Fruit fly (Drosophila melanogaster) whole organism, pupa: Measurements from ENCODE around the gene CG14109.

Source experiments
- CG10348 ChIP-seq: fragments of 200-800 bp; sonication (Bioruptor generic); IDR thresholded peaks from 2 replicates; pipeline ENCODE4 v1.3.6; 2022; ENCODE audit warnings: missing biosample characterization, missing genetic modification characterization
- CG15710 ChIP-seq: fragments of 200-800 bp; sonication (Bioruptor generic); optimal IDR thresholded peaks from 2 replicates; lab custom pipeline; 2018; ENCODE audit warnings: missing biosample characterization, mild to moderate bottlenecking, missing genetic modification characterization, moderate library complexity
- CG17806 ChIP-seq: fragments of 200-800 bp; sonication (Bioruptor generic); optimal IDR thresholded peaks from 2 replicates; lab custom pipeline; 2018; ENCODE audit warnings: missing biosample characterization, mild to moderate bottlenecking, missing genetic modification characterization, moderate library complexity
- CG32121 ChIP-seq: fragments of 200-800 bp; sonication (Bioruptor generic); IDR thresholded peaks from 2 replicates; pipeline ENCODE4 v1.3.6; 2022; ENCODE audit warnings: missing biosample characterization, missing genetic modification characterization
- CG34367 ChIP-seq: fragments of 200-800 bp; sonication (Bioruptor generic); optimal IDR thresholded peaks from 2 replicates; lab custom pipeline; 2018; ENCODE audit warnings: missing biosample characterization, mild to moderate bottlenecking, missing genetic modification characterization
- CG4496 ChIP-seq: fragments of 200-800 bp; sonication (Bioruptor generic); IDR thresholded peaks from 3 replicates; pipeline ENCODE4 v1.3.6; 2022; ENCODE audit warnings: missing biosample characterization, missing genetic modification characterization
- CG9948 ChIP-seq: fragments of 200-800 bp; sonication (Bioruptor generic); optimal IDR thresholded peaks from 2 replicates; lab custom pipeline; 2018; ENCODE audit warnings: missing biosample characterization, mild to moderate bottlenecking, missing genetic modification characterization, moderate library complexity
- D1 ChIP-seq: fragments of 200-800 bp; sonication (Bioruptor generic); optimal IDR thresholded peaks from 2 replicates; lab custom pipeline; 2018; ENCODE audit warnings: missing biosample characterization, mild to moderate bottlenecking, missing genetic modification characterization, moderate library complexity
- EcR ChIP-seq: fragments of 200-800 bp; sonication (Bioruptor generic); optimal IDR thresholded peaks from 3 replicates; lab custom pipeline; 2019; ENCODE audit warnings: missing biosample characterization, missing genetic modification characterization, mild to moderate bottlenecking, moderate library complexity, missing genetic modification reagents
- Pif1A ChIP-seq: fragments of 200-800 bp; sonication (Bioruptor generic); optimal IDR thresholded peaks from 3 replicates; lab custom pipeline; 2016; ENCODE audit warnings: missing biosample characterization, missing genetic modification characterization
- Snoo ChIP-seq: fragments of 200-800 bp; sonication (Bioruptor generic); optimal IDR thresholded peaks from 3 replicates; lab custom pipeline; 2017; ENCODE audit warnings: missing biosample characterization, mild to moderate bottlenecking, missing genetic modification characterization, inconsistent platforms
- fd96Ca ChIP-seq: fragments of 200-800 bp; sonication (Bioruptor generic); IDR thresholded peaks from 3 replicates; pipeline ENCODE4 v1.3.6; 2022; ENCODE audit warnings: missing biosample characterization, missing genetic modification characterization
- gl ChIP-seq: fragments of 200-800 bp; sonication (Bioruptor generic); optimal IDR thresholded peaks from 2 replicates; lab custom pipeline; 2018; ENCODE audit warnings: missing biosample characterization, mild to moderate bottlenecking, missing genetic modification characterization

DNA sequence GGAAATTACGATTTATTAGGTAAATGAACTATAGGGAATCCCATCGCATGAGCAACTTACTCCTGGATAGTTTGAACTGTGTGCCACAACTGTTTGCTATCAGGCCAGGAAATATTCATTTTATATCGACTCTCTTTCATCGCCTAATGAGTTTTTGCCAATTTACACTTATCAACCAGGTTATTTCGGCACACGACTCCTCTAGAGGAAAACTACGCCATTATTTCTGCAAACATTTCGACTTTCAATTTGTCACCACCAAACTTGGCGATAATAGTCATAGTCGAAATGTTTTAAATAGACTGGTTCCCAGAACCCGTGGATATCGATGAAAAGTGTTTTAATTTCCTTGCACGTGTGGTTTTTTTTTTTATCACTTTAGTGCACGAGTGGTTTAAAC is 3.7 kb upstream of the CG14109 start, which contains the start of gene CG10154:
- TF ChIP-seq CG15710 (tag; lab: Kevin White, UChicago) (no peak), CG9948 (tag; lab: Kevin White, UChicago) (no peak), EcR (GFP tag; lab: Kevin White, UChicago) (no peak), CG10348 (no peak), D1 (tag; lab: Kevin White, UChicago) (no peak), CG34367 (tag; lab: Kevin White, UChicago) (no peak), Snoo (tag; lab: Kevin White, UChicago) (no peak), CG4496 (no peak), CG32121 (GFP tag; lab: Robert Waterston, UW) (no peak), Pif1A (GFP tag; lab: Kevin White, UChicago) (no peak), fd96Ca (GFP tag; lab: Robert Waterston, UW) (no peak), CG17806 (no peak), gl (no peak)
